Worm (Caenorhabditis elegans) whole organism, L3 larva: Measurements from ENCODE around the gene B0035.15.
A peak's percentile ranks its signal among the peaks of the same experiment; 100 is the strongest.

ENCODE experiments used
- aly-2 ChIP-seq: fragments of 150-350 bp; optimal IDR thresholded peaks from 2 replicates; lab custom pipeline; 2014; ENCODE audit warnings: missing biosample characterization, missing genetic modification characterization
- ceh-82 ChIP-seq: fragments of 150-350 bp; optimal IDR thresholded peaks from 2 replicates; lab custom pipeline; 2014; ENCODE audit warnings: missing biosample characterization, missing genetic modification characterization
- lin-15B ChIP-seq: fragments of 150-350 bp; optimal IDR thresholded peaks from 2 replicates; lab custom pipeline; 2014; ENCODE audit warnings: missing biosample characterization, missing genetic modification characterization
- mml-1 ChIP-seq: fragments of 150-350 bp; sonication (generic microtip); optimal IDR thresholded peaks from 3 replicates; lab custom pipeline; 2014; ENCODE audit warnings: missing biosample characterization, missing genetic modification characterization
- nhr-25 ChIP-seq: sonication (generic microtip); optimal IDR thresholded peaks from 2 replicates; lab custom pipeline; 2017; ENCODE audit warnings: missing biosample characterization, missing genetic modification characterization
- nhr-76 ChIP-seq: fragments of 150-350 bp; sonication (generic microtip); optimal IDR thresholded peaks from 5 replicates; lab custom pipeline; 2014; ENCODE audit warnings: missing biosample characterization, missing genetic modification characterization
- nhr-77 ChIP-seq: fragments of 150-350 bp; optimal IDR thresholded peaks from 2 replicates; lab custom pipeline; 2014; ENCODE audit warnings: missing biosample characterization, missing genetic modification characterization
- pha-4 ChIP-seq: fragments of 150-350 bp; optimal IDR thresholded peaks from 2 replicates; lab custom pipeline; 2014; ENCODE audit warnings: missing biosample characterization, missing genetic modification reagents, missing genetic modification characterization
- unc-39 ChIP-seq: sonication (generic microtip); optimal IDR thresholded peaks from 4 replicates; lab custom pipeline; 2017; ENCODE audit warnings: missing biosample characterization, missing genetic modification characterization

- TF ChIP-seq nhr-77 (tag; lab: Kevin White, UChicago): no peak
- TF ChIP-seq lin-15B (tag; lab: Kevin White, UChicago): no peak
- TF ChIP-seq aly-2 (tag; lab: Kevin White, UChicago): no peak
- no peak for TF ChIP-seq mml-1 (tag; lab: Kevin White, UChicago)
- no peak for TF ChIP-seq nhr-76 (tag; lab: Kevin White, UChicago)
- TF ChIP-seq ceh-82: no peak
- no peak for TF ChIP-seq nhr-25 (tag; lab: Kevin White, UChicago)
- TF ChIP-seq unc-39 (tag; lab: Kevin White, UChicago): no peak
- peak; percentile 44 for TF ChIP-seq pha-4 (tag; lab: Kevin White, UChicago)
These were observed 10.5 kb downstream of the B0035.15 start, which contains the start of gene F54D1.6 for ce11 chrIV:11287511-11287910.
